Fruit fly (Drosophila melanogaster) S2 (cell line): Measurements from ENCODE around the gene CG14982.

ENCODE experiments used
- CG8478 ChIP-seq: fragments of >200 bp; optimal IDR thresholded peaks from 2 replicates; lab custom pipeline; 2018
- CTCF ChIP-seq, 2 experiments: fragments of >200 bp; optimal IDR thresholded peaks; 2 replicates each; lab custom pipeline; 2018

dm6 chr3L:3902491-3903198, 39.9 kb upstream of the CG14982 start, which contains the start of gene Ubi-p63E:
- no peak for TF ChIP-seq CG8478
- TF ChIP-seq CTCF (optimal IDR thresholded peaks at IDR 0.05; lab: Kevin White, UChicago), result no peak
